Worm (Caenorhabditis elegans) whole organism, L3 larva: ENCODE measurements around the gene Y45F3A.1.

Experiments used
- R02D3.7 ChIP-seq: fragments of 150-350 bp; optimal IDR thresholded peaks from 2 replicates; lab custom pipeline; 2014; ENCODE audit warnings: missing biosample characterization, missing genetic modification characterization
- egl-27 ChIP-seq: sonication (generic microtip); optimal IDR thresholded peaks from 4 replicates; lab custom pipeline; 2017; ENCODE audit warnings: missing biosample characterization, missing genetic modification reagents, missing genetic modification characterization
- eor-1 ChIP-seq, 2 experiments: fragments of 150-350 bp; optimal IDR thresholded peaks; 2 replicates each; lab custom pipeline; 2014 to 2018; ENCODE audit warnings: missing biosample characterization in 2 of 2, missing genetic modification characterization in 2 of 2
- hmg-11 ChIP-seq: sonication (generic microtip); optimal IDR thresholded peaks from 2 replicates; lab custom pipeline; 2016; ENCODE audit warnings: missing genetic modification characterization, missing compliant biosample characterization
- snpc-4 ChIP-seq: fragments of 150-350 bp; optimal IDR thresholded peaks from 2 replicates; lab custom pipeline; 2014; ENCODE audit warnings: missing biosample characterization, missing genetic modification characterization
- tbx-2 ChIP-seq: sonication (generic microtip); optimal IDR thresholded peaks from 2 replicates; lab custom pipeline; 2016; ENCODE audit warnings: mild to moderate bottlenecking, missing genetic modification characterization, missing compliant biosample characterization

- TF ChIP-seq hmg-11, result no peak
- no peak for TF ChIP-seq snpc-4 (tag; lab: Kevin White, UChicago)
- TF ChIP-seq egl-27 (tag; lab: Kevin White, UChicago), result no peak
- no peak for TF ChIP-seq tbx-2 (tag; lab: Kevin White, UChicago)
- no peak for TF ChIP-seq eor-1 (tag; optimal IDR thresholded peaks at IDR 0.05; lab: Kevin White, UChicago)
- no peak for TF ChIP-seq R02D3.7 (tag; lab: Kevin White, UChicago)
These were observed 41.5 kb upstream of the Y45F3A.1 start, which contains the start of gene Y39A1A.2 for ce11 chrIII:10603248-10603647.
